Worm (Caenorhabditis elegans): Measurements from ENCODE around the gene ZK1248.17.

ce11 chrII:5876053-5876452, 30.7 kb upstream of the ZK1248.17 start, which contains the start of gene F55C12.6:
- no peak for TF ChIP-seq nhr-11 (tag; optimal IDR thresholded peaks at IDR 0.05)
- no peak for TF ChIP-seq fkh-10 (GFP tag; optimal IDR thresholded peaks at IDR 0.05)
- TF ChIP-seq lin-15B (tag; optimal IDR thresholded peaks at IDR 0.05) = no peak
- no peak for TF ChIP-seq snpc-4 (tag; optimal IDR thresholded peaks at IDR 0.05)
- no peak for TF ChIP-seq fos-1 (tag; optimal IDR thresholded peaks at IDR 0.05)

All from whole organism, L1 larva.